Worm (Caenorhabditis elegans): ENCODE measurements around the gene B0001.3.

Gene B0001.3

DNA sequence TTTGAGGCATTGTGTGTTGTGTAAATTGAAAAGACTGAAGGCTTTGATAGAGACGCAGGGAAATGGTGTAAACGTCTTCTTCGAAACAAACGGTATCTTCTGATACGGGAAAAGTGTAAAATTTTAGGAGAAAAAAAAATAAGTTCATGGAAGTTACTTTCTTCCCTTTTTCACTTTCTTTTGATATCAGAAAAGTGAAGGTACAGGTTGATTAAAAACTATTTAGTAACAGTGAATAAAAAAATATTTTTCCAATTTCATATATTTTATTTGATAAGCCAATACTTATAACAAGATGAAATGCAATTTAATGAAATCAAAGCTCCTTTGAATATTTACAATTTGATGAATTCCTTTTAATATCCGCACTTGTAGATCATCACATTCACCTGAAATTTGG is 35.2 kb downstream of the B0001.3 start, which contains the start of gene col-129:
col-129 (minus strand) TSS at position 101 of the 400 bp plus-strand sequence.
- TF ChIP-seq gmeb-2 (tag; optimal IDR thresholded peaks at IDR 0.05), result no peak
- no peak for TF ChIP-seq ceh-19 (GFP tag; optimal IDR thresholded peaks at IDR 0.05)
- TF ChIP-seq unc-55 (GFP tag; optimal IDR thresholded peaks at IDR 0.05), result no peak
- no peak for TF ChIP-seq dve-1 (tag; optimal IDR thresholded peaks at IDR 0.05)
- no peak for TF ChIP-seq ets-4 (tag; optimal IDR thresholded peaks at IDR 0.05)
- no peak for TF ChIP-seq fkh-6 (tag; optimal IDR thresholded peaks at IDR 0.05)
- no peak for TF ChIP-seq unc-86 (tag; optimal IDR thresholded peaks at IDR 0.05)
- no peak for TF ChIP-seq C08G9.2 (tag; optimal IDR thresholded peaks at IDR 0.05)
- TF ChIP-seq hlh-15 (tag; optimal IDR thresholded peaks at IDR 0.05), result no peak
- no peak for TF ChIP-seq ama-1 (optimal IDR thresholded peaks at IDR 0.05)
- no peak for TF ChIP-seq zip-5 (tag; optimal IDR thresholded peaks at IDR 0.05)
- no peak for TF ChIP-seq fkh-10 (GFP tag; optimal IDR thresholded peaks at IDR 0.05)
- TF ChIP-seq rnt-1 (tag; optimal IDR thresholded peaks at IDR 0.05), result no peak

DNA sequence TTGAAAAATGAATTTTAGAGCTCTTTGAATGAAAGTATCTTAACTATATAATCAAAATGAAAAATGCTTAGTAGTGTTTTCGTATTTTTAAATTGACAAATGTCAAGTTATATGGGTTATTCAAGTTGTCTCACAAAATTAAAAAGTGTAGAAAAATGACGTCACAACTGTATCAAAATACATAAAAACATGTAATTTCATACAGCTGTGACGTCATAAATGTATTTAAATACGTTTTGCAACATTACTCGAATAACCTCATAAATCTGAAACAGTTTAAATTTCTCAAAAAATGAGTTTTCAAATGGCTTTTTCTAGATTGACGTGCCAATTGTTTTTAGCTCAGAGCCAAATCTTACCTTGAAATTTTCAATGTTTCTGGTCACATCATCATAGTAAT is 35.8 kb downstream of the B0001.3 start:
- TF ChIP-seq C38D4.7 (GFP tag; optimal IDR thresholded peaks at IDR 0.05) (no peak), C08G9.2 (tag; optimal IDR thresholded peaks at IDR 0.05) (no peak), ceh-34 (tag; optimal IDR thresholded peaks at IDR 0.05) (no peak), lim-6 (tag; optimal IDR thresholded peaks at IDR 0.05) (no peak), madf-2 (tag; optimal IDR thresholded peaks at IDR 0.05) (no peak), unc-3 (GFP tag; conservative IDR thresholded peaks at IDR 0.05) (no peak), unc-3 (tag; optimal IDR thresholded peaks at IDR 0.05) (no peak), sdc-2 (tag; optimal IDR thresholded peaks at IDR 0.05) (no peak), ceh-31 (tag; optimal IDR thresholded peaks at IDR 0.05) (no peak), che-1 (tag; optimal IDR thresholded peaks at IDR 0.05) (no peak), dve-1 (tag; optimal IDR thresholded peaks at IDR 0.05) (no peak), zip-5 (tag; optimal IDR thresholded peaks at IDR 0.05) (no peak), ceh-9 (tag; optimal IDR thresholded peaks at IDR 0.05) (no peak), dmd-4 (tag; optimal IDR thresholded peaks at IDR 0.05; ENCODE audit: borderline replicate concordance) (no peak), tbx-2 (tag; optimal IDR thresholded peaks at IDR 0.05) (no peak), npax-4 (tag; optimal IDR thresholded peaks at IDR 0.05) (no peak), ref-2 (tag; optimal IDR thresholded peaks at IDR 0.05) (no peak), syd-9 (tag; optimal IDR thresholded peaks at IDR 0.05) (no peak), pqm-1 (tag; optimal IDR thresholded peaks at IDR 0.05) (no peak), gmeb-2 (tag; optimal IDR thresholded peaks at IDR 0.05) (no peak), unc-86 (tag; optimal IDR thresholded peaks at IDR 0.05) (no peak)

DNA sequence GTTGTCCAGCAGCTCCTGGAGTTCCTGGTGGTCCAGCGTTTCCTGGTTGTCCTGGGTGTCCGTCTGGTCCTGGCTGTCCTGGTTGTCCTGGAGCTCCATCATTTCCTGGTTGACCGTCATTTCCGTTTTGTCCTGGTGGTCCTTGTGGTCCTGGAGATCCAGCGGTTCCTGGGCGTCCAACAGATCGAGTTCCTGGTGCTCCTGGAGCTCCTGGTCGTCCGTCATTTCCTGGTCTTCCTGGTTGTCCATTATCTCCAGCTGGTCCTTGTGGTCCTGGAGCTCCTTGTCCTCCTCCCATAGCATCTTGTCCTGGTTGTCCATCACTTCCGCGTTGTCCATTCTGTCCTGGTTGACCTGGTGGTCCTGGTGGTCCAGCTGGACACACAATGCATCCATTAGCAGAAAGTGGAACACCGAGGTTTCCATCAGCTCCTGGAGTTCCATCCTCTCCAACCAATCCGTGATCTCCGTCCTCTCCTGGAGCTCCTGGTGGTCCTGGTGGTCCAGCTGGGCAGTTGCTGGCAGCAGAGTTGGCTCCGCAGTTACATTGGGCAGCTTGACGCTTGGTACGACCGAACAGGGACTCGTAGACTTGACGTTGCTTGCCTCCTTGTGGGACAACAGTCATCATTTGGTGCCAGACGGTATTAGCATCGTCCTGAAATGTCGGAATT is 36.4 kb downstream of the B0001.3 start:
- TF ChIP-seq C08G9.2 (tag; optimal IDR thresholded peaks at IDR 0.05) (no peak), elt-4 (tag; optimal IDR thresholded peaks at IDR 0.05) (peak; percentile 38)

DNA sequence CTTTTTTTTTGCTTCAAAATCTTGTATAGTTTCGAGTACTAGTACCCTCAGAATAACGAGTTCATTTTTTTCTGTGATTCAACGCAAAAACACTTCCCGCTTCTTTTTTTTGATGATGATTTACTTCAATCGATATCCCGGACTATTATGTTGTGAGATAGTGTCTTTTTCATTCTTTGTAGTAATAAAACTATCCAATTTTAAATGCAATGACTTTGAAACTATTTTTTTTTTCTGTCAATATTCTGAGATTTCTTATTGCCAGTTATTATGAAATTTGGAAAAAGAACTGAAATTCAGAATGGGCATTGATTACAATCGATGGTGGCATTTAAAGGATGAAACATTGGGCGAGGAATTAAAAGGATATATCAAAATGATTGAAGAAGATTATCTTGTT is 40.0 kb downstream of the B0001.3 start, which contains the start of gene M18.3:
M18.3 (plus strand) TSS at position 301 of the 400 bp plus-strand sequence.
- no peak for TF ChIP-seq sox-2 (GFP tag; IDR thresholded peaks at IDR 0.05)
- no peak for TF ChIP-seq F13H6.1 (tag; optimal IDR thresholded peaks at IDR 0.05)
- no peak for TF ChIP-seq lim-6 (tag; optimal IDR thresholded peaks at IDR 0.05)
- TF ChIP-seq K09A11.1 (tag; optimal IDR thresholded peaks at IDR 0.05; ENCODE audit: insufficient read depth), result no peak
- no peak for TF ChIP-seq ztf-16 (tag; optimal IDR thresholded peaks at IDR 0.05)
- no peak for TF ChIP-seq ahr-1 (tag; optimal IDR thresholded peaks at IDR 0.05)
- no peak for TF ChIP-seq lin-11 (tag; optimal IDR thresholded peaks at IDR 0.05)
- no peak for TF ChIP-seq pros-1 (tag; optimal IDR thresholded peaks at IDR 0.05)
- TF ChIP-seq hlh-6 (tag; optimal IDR thresholded peaks at IDR 0.05), result no peak
- TF ChIP-seq fkh-6 (tag; optimal IDR thresholded peaks at IDR 0.05), result no peak
